Fruit fly (Drosophila melanogaster): Measurements from ENCODE around the gene CG11279.

DNA sequence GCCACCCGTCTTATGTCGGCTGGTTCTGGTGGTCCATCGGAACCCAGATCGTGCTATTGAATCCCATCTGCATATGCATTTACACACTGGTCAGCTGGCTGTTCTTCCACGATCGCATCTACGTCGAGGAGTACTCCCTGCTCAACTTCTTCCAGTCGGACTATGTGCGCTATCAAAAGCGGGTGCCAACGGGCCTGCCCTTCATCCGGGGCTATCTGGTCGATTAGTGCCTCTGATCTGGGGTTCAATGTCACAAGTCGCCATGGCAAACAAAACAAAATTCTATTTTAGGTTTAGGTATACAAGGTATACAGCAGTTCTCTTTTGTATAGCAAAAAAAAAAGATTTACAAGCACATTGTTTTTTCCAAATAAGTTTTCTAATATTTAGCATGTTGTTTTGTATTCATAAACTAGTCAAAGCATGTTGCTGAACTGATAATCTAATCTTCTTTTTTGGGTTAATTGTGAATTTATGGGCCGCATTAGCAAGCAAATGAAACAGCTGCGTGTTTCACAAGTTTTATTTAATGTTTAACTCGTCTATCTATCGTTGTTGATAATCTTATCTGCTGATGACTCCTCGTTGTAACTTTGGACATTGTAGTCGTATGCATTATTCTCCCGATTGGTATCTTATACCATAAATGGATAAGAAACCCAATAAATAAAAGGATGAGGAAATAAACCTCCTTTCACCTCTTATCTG, 27.4 kb upstream of the CG11279 start:
- TF ChIP-seq Jra (GFP tag; optimal IDR thresholded peaks at IDR 0.05) (no peak), psq (GFP tag; optimal IDR thresholded peaks at IDR 0.05) (no peak), woc (GFP tag; optimal IDR thresholded peaks at IDR 0.05) (no peak)
